Worm (Caenorhabditis elegans): Measurements from ENCODE around the gene C27F2.7.

- TF ChIP-seq nhr-28 (tag; optimal IDR thresholded peaks at IDR 0.05) (peak; percentile 49), mml-1 (tag; optimal IDR thresholded peaks at IDR 0.05) (no peak), jun-1 (tag; optimal IDR thresholded peaks at IDR 0.05) (peak; percentile 97), daf-12 (tag; optimal IDR thresholded peaks at IDR 0.05) (peak; percentile 2), ceh-9 (tag; optimal IDR thresholded peaks at IDR 0.05) (no peak), ZK546.5 (tag; optimal IDR thresholded peaks at IDR 0.05) (peak; percentile 60), ama-1 (optimal IDR thresholded peaks at IDR 0.05) (peak; percentile 77), nhr-77 (tag; optimal IDR thresholded peaks at IDR 0.05) (peak; percentile 88), nfya-1 (tag; optimal IDR thresholded peaks at IDR 0.05; ENCODE audit: insufficient read depth) (peak; percentile 97), zag-1 (tag; optimal IDR thresholded peaks at IDR 0.05) (peak; percentile 29), fkh-10 (GFP tag; optimal IDR thresholded peaks at IDR 0.05) (peak; percentile 91)
These were observed 33.9 kb upstream of the C27F2.7 start, which contains the start of gene wip-1 for ce11 chrIII:5018116-5018689.
